Worm (Caenorhabditis elegans): Measurements from ENCODE around the gene srw-109.

- TF ChIP-seq nhr-20 (tag; optimal IDR thresholded peaks at IDR 0.05) (no peak), aha-1 (tag; optimal IDR thresholded peaks at IDR 0.05) (no peak), ces-1 (GFP tag; optimal IDR thresholded peaks at IDR 0.05) (no peak), nhr-47 (tag; optimal IDR thresholded peaks at IDR 0.05) (no peak), lin-39 (tag; optimal IDR thresholded peaks at IDR 0.05) (no peak), efl-3 (GFP tag; optimal IDR thresholded peaks at IDR 0.05) (no peak), ets-5 (GFP tag; IDR thresholded peaks at IDR 0.05) (no peak), snpc-4 (tag; optimal IDR thresholded peaks at IDR 0.05) (no peak)
Measured at ce11 chrV:638328-638727, 29.6 kb upstream of the srw-109 start, which contains the start of gene srj-37.

All from whole organism, L1 larva.